Worm (Caenorhabditis elegans): ENCODE data around the gene ZK856.14.

ZK856.14 gene

DNA sequence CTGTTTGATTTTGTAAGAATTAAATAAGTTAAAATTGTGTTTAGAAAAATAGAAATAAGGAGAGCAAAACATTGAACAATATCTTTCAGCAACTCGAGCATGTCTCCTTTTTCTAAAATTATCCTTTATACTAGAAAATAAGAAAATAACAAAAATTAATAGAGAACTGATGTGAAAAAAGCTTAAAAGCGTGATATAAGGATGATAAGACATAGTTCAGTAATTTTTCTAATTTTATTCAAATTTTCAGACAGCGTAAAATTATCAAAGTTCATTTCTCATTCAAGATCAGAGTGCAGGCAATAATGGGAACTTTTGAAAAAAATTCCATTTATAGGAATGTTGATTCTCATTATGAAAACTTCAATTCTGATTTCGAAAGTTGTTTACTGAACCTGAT, 16.5 kb downstream of the ZK856.14 start, which contains the start of gene str-182:
str-182 (minus strand) TSS at position 101 of the 400 bp plus-strand sequence.
- TF ChIP-seq tbx-37 (GFP tag; conservative IDR thresholded peaks at IDR 0.05) = no peak
- no peak for TF ChIP-seq flt-1 (GFP tag; IDR thresholded peaks at IDR 0.05)
- no peak for TF ChIP-seq ama-1 (optimal IDR thresholded peaks at IDR 0.05)
- TF ChIP-seq scrt-1 (GFP tag; IDR thresholded peaks at IDR 0.05) = no peak
- no peak for TF ChIP-seq ets-7 (tag; optimal IDR thresholded peaks at IDR 0.05)
- TF ChIP-seq B0310.2 (tag; optimal IDR thresholded peaks at IDR 0.05) = no peak
- TF ChIP-seq F13C5.2 (tag; optimal IDR thresholded peaks at IDR 0.05) = no peak
- no peak for TF ChIP-seq hmbx-1 (tag; optimal IDR thresholded peaks at IDR 0.05)

ce11 chrV:10237171-10237570, 20.3 kb downstream of the ZK856.14 start:
- no peak for TF ChIP-seq hmg-4 (GFP tag; optimal IDR thresholded peaks at IDR 0.05)
- no peak for TF ChIP-seq ceh-13 (GFP tag; optimal IDR thresholded peaks at IDR 0.05)
- no peak for TF ChIP-seq ama-1 (optimal IDR thresholded peaks at IDR 0.05)
- no peak for TF ChIP-seq B0310.2 (tag; optimal IDR thresholded peaks at IDR 0.05)
- no peak for TF ChIP-seq tbx-37 (GFP tag; conservative IDR thresholded peaks at IDR 0.05)
- TF ChIP-seq scrt-1 (GFP tag; IDR thresholded peaks at IDR 0.05) = no peak
- TF ChIP-seq sea-1 (GFP tag; conservative IDR thresholded peaks at IDR 0.05) = no peak
- no peak for TF ChIP-seq F13C5.2 (tag; optimal IDR thresholded peaks at IDR 0.05)
- no peak for TF ChIP-seq tra-4 (tag; optimal IDR thresholded peaks at IDR 0.05)
- TF ChIP-seq hnd-1 (tag; optimal IDR thresholded peaks at IDR 0.05) = no peak
- no peak for TF ChIP-seq tbx-11 (GFP tag; IDR thresholded peaks at IDR 0.05)
- no peak for TF ChIP-seq hmbx-1 (tag; optimal IDR thresholded peaks at IDR 0.05)
- TF ChIP-seq flt-1 (GFP tag; IDR thresholded peaks at IDR 0.05) = no peak
- no peak for TF ChIP-seq pes-1 (GFP tag; IDR thresholded peaks at IDR 0.05)
- TF ChIP-seq ceh-36 (tag; optimal IDR thresholded peaks at IDR 0.05) = no peak
- no peak for TF ChIP-seq aly-1 (tag; optimal IDR thresholded peaks at IDR 0.05)
- no peak for TF ChIP-seq ets-7 (tag; optimal IDR thresholded peaks at IDR 0.05)

- TF ChIP-seq tbx-37 (GFP tag; conservative IDR thresholded peaks at IDR 0.05) = no peak
- TF ChIP-seq aly-1 (tag; optimal IDR thresholded peaks at IDR 0.05) = no peak
- no peak for TF ChIP-seq tbx-11 (GFP tag; IDR thresholded peaks at IDR 0.05)
- no peak for TF ChIP-seq ceh-36 (tag; optimal IDR thresholded peaks at IDR 0.05)
- no peak for TF ChIP-seq B0310.2 (tag; optimal IDR thresholded peaks at IDR 0.05)
- TF ChIP-seq ets-7 (tag; optimal IDR thresholded peaks at IDR 0.05) = no peak
- TF ChIP-seq tra-4 (tag; optimal IDR thresholded peaks at IDR 0.05) = no peak
- no peak for TF ChIP-seq scrt-1 (GFP tag; IDR thresholded peaks at IDR 0.05)
- no peak for TF ChIP-seq ceh-13 (GFP tag; optimal IDR thresholded peaks at IDR 0.05)
- TF ChIP-seq ama-1 (optimal IDR thresholded peaks at IDR 0.05) = no peak
- TF ChIP-seq hnd-1 (tag; optimal IDR thresholded peaks at IDR 0.05) = no peak
- no peak for TF ChIP-seq F13C5.2 (tag; optimal IDR thresholded peaks at IDR 0.05)
- TF ChIP-seq flt-1 (GFP tag; IDR thresholded peaks at IDR 0.05) = no peak
- TF ChIP-seq hmg-4 (GFP tag; optimal IDR thresholded peaks at IDR 0.05) = no peak
- no peak for TF ChIP-seq hmbx-1 (tag; optimal IDR thresholded peaks at IDR 0.05)
- no peak for TF ChIP-seq sea-1 (GFP tag; conservative IDR thresholded peaks at IDR 0.05)
- TF ChIP-seq pes-1 (GFP tag; IDR thresholded peaks at IDR 0.05) = no peak
Observed at ce11 chrV:10237959-10238444, 21.2 kb downstream of the ZK856.14 start.

DNA sequence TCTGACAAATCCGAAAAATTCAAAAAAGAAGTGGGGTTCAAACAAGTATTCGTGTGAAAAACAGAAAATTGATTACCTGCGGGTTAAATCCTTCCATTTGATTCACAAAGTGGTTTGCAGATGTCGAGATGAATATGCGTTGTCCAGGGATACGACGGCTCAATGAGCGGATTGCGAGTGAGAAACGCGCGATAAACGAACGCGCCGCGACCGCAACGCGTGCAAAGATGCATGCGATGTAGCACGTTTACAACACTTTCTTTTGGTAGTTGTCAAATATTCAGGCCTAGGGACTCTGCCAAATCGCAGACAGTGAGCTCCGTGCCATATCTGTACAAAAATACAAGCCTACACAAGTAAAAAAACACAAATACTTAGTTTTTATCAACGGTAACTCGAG, 21.8 kb downstream of the ZK856.14 start, which contains the start of gene fubl-1:
fubl-1 (minus strand) TSS at position 202 of the 400 bp plus-strand sequence.
- no peak for TF ChIP-seq ama-1 (optimal IDR thresholded peaks at IDR 0.05)
- TF ChIP-seq hmg-4 (GFP tag; optimal IDR thresholded peaks at IDR 0.05) = peak; percentile 37

DNA sequence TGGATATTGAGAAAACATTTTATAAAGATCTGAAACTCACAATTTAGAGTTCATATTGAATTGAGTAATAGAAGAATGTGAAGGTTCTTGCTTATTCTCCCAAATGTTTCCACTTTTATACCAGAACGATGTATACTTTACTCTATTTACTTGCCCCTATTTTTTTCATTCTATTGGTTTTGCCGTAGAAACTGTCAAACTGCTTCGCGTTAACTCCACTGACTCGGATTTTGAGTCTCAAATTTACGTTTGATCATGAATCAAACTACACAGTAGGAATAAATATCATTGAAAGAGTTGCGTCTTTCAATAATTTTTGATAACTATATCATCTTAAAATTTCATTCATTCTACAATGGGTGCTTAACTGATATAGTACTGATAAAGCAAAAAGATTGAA, 23.0 kb downstream of the ZK856.14 start, which contains the start of gene fipr-8:
fipr-8 (minus strand) TSS at position 101 of the 400 bp plus-strand sequence.
- TF ChIP-seq F13C5.2 (tag; optimal IDR thresholded peaks at IDR 0.05) = no peak
- TF ChIP-seq pes-1 (GFP tag; IDR thresholded peaks at IDR 0.05) = no peak
- TF ChIP-seq ceh-13 (GFP tag; optimal IDR thresholded peaks at IDR 0.05) = no peak
- TF ChIP-seq tbx-37 (GFP tag; conservative IDR thresholded peaks at IDR 0.05) = no peak
- TF ChIP-seq tbx-11 (GFP tag; IDR thresholded peaks at IDR 0.05) = no peak
- no peak for TF ChIP-seq hmbx-1 (tag; optimal IDR thresholded peaks at IDR 0.05)
- no peak for TF ChIP-seq hnd-1 (tag; optimal IDR thresholded peaks at IDR 0.05)
- no peak for TF ChIP-seq scrt-1 (GFP tag; IDR thresholded peaks at IDR 0.05)
- no peak for TF ChIP-seq ama-1 (optimal IDR thresholded peaks at IDR 0.05)
- no peak for TF ChIP-seq tra-4 (tag; optimal IDR thresholded peaks at IDR 0.05)

DNA sequence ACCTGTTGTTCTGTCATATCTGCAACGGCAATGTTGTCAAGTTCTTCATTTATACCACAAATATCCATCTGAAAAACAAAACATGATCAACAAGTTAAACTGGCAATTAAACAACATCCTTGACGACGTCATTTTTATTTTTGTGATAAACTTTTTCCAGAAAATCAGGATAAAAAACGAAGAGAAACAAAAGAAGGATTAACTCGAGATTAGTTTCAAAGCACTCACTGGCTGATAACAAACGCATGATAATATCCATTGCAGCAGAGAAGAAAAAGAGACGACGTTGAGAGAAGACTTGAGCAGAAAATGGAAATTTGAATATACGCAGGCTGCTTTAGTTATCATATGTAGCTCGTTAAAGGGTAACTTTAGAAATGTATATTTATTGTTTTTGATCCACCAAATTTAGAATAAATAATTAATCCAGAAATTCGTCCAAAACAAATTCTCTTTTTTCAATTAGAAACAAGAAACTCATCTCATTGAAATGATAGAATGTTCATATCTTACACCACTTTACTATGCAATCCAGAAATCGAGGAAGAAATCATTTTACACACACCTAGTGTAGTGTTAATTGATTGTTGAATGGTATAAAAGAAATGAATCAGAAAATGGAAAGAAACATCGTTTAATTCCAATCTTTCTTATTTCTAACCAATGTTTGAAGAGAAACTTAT, 24.4 kb downstream of the ZK856.14 start, which contains the start of the genes C12D8.21 and col-148:
C12D8.21 (minus strand) TSS at position 68 of the 683 bp plus-strand sequence.
col-148 (plus strand) TSS at position 633 of the 683 bp plus-strand sequence.
- TF ChIP-seq flt-1 (GFP tag; IDR thresholded peaks at IDR 0.05) (no peak), B0310.2 (tag; optimal IDR thresholded peaks at IDR 0.05) (no peak), tra-4 (tag; optimal IDR thresholded peaks at IDR 0.05) (no peak), ama-1 (optimal IDR thresholded peaks at IDR 0.05) (no peak), scrt-1 (GFP tag; IDR thresholded peaks at IDR 0.05) (no peak), hnd-1 (tag; optimal IDR thresholded peaks at IDR 0.05) (no peak)

DNA sequence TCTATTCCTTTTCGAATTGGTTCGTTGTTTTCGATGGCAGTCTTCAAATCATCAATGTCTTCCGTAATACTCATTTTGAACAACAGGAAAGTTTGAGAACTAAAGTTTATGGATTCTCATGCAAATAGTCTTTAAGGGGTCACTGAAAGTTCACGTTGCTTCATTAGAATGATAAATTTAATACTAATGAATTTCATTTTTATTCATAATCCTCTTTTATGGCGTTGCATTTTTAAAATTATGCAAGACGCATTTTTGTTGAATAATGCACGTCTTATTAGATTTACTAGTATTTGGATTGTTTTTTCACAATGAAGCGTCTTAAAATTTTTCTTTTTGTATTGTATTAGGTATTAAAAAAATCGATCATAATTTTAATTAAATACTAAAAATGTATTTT, 26.3 kb downstream of the ZK856.14 start, which contains the start of gene C12D8.9:
C12D8.9 (minus strand) TSS at position 101 of the 400 bp plus-strand sequence.
- TF ChIP-seq tbx-11 (GFP tag; IDR thresholded peaks at IDR 0.05) = no peak
